Fruit fly (Drosophila melanogaster): ENCODE measurements around the gene tnc.

Gene tnc

dm6 chr3R:25069569-25069968 is 85.4 kb downstream of the tnc start, which contains the start of the genes Stt3B and CG11839 (continued):
- TF ChIP-seq oc (tag; optimal IDR thresholded peaks at IDR 0.05), result no peak
- TF ChIP-seq nau (GFP tag; optimal IDR thresholded peaks at IDR 0.05), result no peak
- no peak; the same call in 1 of the 3 replicates for TF ChIP-seq croc (GFP tag; conservative IDR thresholded peaks at IDR 0.05)
- peak; percentile 81 for TF ChIP-seq ind (GFP tag; optimal IDR thresholded peaks at IDR 0.05)
- no peak; the same call in 1 of the 3 replicates for TF ChIP-seq tgo (GFP tag; IDR thresholded peaks at IDR 0.05)
- peak; percentile 72 for TF ChIP-seq Side (GFP tag; optimal IDR thresholded peaks at IDR 0.05)
- peak; percentile 71 for TF ChIP-seq CG9876 (GFP tag; optimal IDR thresholded peaks at IDR 0.05)
- peak; percentile 82 for TF ChIP-seq phol (tag; optimal IDR thresholded peaks at IDR 0.05)
- TF ChIP-seq CG17568 (GFP tag; optimal IDR thresholded peaks at IDR 0.05), result no peak
- peak; percentile 71 for TF ChIP-seq CG8944 (GFP tag; optimal IDR thresholded peaks at IDR 0.05)
- peak; percentile 85 for TF ChIP-seq CG2116 (GFP tag; optimal IDR thresholded peaks at IDR 0.05)
- TF ChIP-seq Stat92E (GFP tag; optimal IDR thresholded peaks at IDR 0.05), result peak in 1 of 3 experiments; percentile 33
- TF ChIP-seq CG30020 (tag; optimal IDR thresholded peaks at IDR 0.05), result peak; percentile 91
- TF ChIP-seq CG14050 (GFP tag; IDR thresholded peaks at IDR 0.05), result peak; percentile 55
- no peak for TF ChIP-seq Meics (GFP tag; optimal IDR thresholded peaks at IDR 0.05)
- no peak for TF ChIP-seq Hmr (GFP tag; optimal IDR thresholded peaks at IDR 0.05)
- TF ChIP-seq grn (GFP tag; optimal IDR thresholded peaks at IDR 0.05), result no peak
- TF ChIP-seq Sox100B (GFP tag; optimal IDR thresholded peaks at IDR 0.05), result peak; percentile 49
- no peak for TF ChIP-seq z (GFP tag; IDR thresholded peaks at IDR 0.05)
- TF ChIP-seq CG17186 (GFP tag; optimal IDR thresholded peaks at IDR 0.05), result peak; percentile 41
- no peak for TF ChIP-seq fd102C (GFP tag; optimal IDR thresholded peaks at IDR 0.05)
- peak; percentile 70 for TF ChIP-seq CG10654 (GFP tag; optimal IDR thresholded peaks at IDR 0.05)
- TF ChIP-seq CG1792 (GFP tag; optimal IDR thresholded peaks at IDR 0.05), result peak; percentile 73
- no peak for TF ChIP-seq BtbVII (GFP tag; optimal IDR thresholded peaks at IDR 0.05)
- TF ChIP-seq CG4707 (GFP tag; optimal IDR thresholded peaks at IDR 0.05), result no peak
- TF ChIP-seq CG8281 (tag; optimal IDR thresholded peaks at IDR 0.05), result no peak
- TF ChIP-seq CG14710 (tag; optimal IDR thresholded peaks at IDR 0.05), result peak; percentile 85
- TF ChIP-seq ci (GFP tag; IDR thresholded peaks at IDR 0.05), result no peak
- TF ChIP-seq CG16863 (GFP tag; optimal IDR thresholded peaks at IDR 0.05), result peak; percentile 49
- TF ChIP-seq Ptx1 (GFP tag; IDR thresholded peaks at IDR 0.05), result no peak; the same call in 1 of the 2 replicates
- peak; percentile 67 for TF ChIP-seq CG8924 (tag; optimal IDR thresholded peaks at IDR 0.05)
- no peak for TF ChIP-seq dmrt99B (tag; optimal IDR thresholded peaks at IDR 0.05)
- TF ChIP-seq crol (GFP tag; IDR thresholded peaks at IDR 0.05), result no peak
- TF ChIP-seq CG5953 (GFP tag; IDR thresholded peaks at IDR 0.05), result no peak
- TF ChIP-seq mld (GFP tag; IDR thresholded peaks at IDR 0.05; ENCODE audit: partially characterized antibody), result peak; percentile 58; the same call in 1 of the 3 replicates
- TF ChIP-seq CG6689 (GFP tag; IDR thresholded peaks at IDR 0.05), result no peak; the same call in 1 of the 2 replicates
- TF ChIP-seq CG7786 (GFP tag; optimal IDR thresholded peaks at IDR 0.05), result peak; percentile 83
- no peak for TF ChIP-seq CG6272 (GFP tag; IDR thresholded peaks at IDR 0.05)
- peak; percentile 89 for TF ChIP-seq CG2129 (GFP tag; IDR thresholded peaks at IDR 0.05; ENCODE audit: partially characterized antibody)
- peak; percentile 62 for TF ChIP-seq her (GFP tag; optimal IDR thresholded peaks at IDR 0.05)
- TF ChIP-seq Fer3 (tag; optimal IDR thresholded peaks at IDR 0.05), result peak; percentile 70
- TF ChIP-seq odd (GFP tag; optimal IDR thresholded peaks at IDR 0.05), result no peak
- TF ChIP-seq CoRest (tag; optimal IDR thresholded peaks at IDR 0.05), result no peak
- no peak for TF ChIP-seq CG17802 (tag; optimal IDR thresholded peaks at IDR 0.05)
- TF ChIP-seq Bgb (GFP tag; IDR thresholded peaks at IDR 0.05; ENCODE audit: partially characterized antibody), result peak; percentile 91
- no peak for TF ChIP-seq h (optimal IDR thresholded peaks at IDR 0.05)
- TF ChIP-seq Asciz (GFP tag; optimal IDR thresholded peaks at IDR 0.05), result no peak
- TF ChIP-seq ATbp (GFP tag; optimal IDR thresholded peaks at IDR 0.05), result no peak
- no peak for TF ChIP-seq gt (GFP tag; IDR thresholded peaks at IDR 0.05)
- TF ChIP-seq aop (GFP tag; IDR thresholded peaks at IDR 0.05), result no peak
- TF ChIP-seq CG13624 (GFP tag; optimal IDR thresholded peaks at IDR 0.05), result peak; percentile 84
